Fruit fly (Drosophila melanogaster) whole organism, wandering third instar larva: ENCODE results near the gene rdgA.

Experiments
- Sp1 ChIP-seq: fragments of 200-800 bp; sonication (Bioruptor generic); optimal IDR thresholded peaks from 3 replicates; lab custom pipeline; 2019; ENCODE audit warnings: missing biosample characterization, mild to moderate bottlenecking, missing genetic modification characterization, moderate library complexity
- dl ChIP-seq, 2 experiments: fragments of 175-275, 200-275 bp in 1 of 2; fragments of 200-275 bp in 1 of 2; sonication (Bioruptor generic); optimal IDR thresholded peaks; lab custom pipeline; 2018; ENCODE audit warnings: mild to moderate bottlenecking in 2 of 2, missing biosample characterization in 2 of 2, missing genetic modification characterization in 2 of 2, moderate library complexity in 2 of 2; ENCODE audit not compliant: partially characterized antibody in 2 of 2, insufficient read depth in 1 of 2
- usp ChIP-seq: fragments of >200 bp; optimal IDR thresholded peaks from 2 replicates; lab custom pipeline; 2017; ENCODE audit warnings: missing biosample characterization, missing genetic modification characterization

DNA sequence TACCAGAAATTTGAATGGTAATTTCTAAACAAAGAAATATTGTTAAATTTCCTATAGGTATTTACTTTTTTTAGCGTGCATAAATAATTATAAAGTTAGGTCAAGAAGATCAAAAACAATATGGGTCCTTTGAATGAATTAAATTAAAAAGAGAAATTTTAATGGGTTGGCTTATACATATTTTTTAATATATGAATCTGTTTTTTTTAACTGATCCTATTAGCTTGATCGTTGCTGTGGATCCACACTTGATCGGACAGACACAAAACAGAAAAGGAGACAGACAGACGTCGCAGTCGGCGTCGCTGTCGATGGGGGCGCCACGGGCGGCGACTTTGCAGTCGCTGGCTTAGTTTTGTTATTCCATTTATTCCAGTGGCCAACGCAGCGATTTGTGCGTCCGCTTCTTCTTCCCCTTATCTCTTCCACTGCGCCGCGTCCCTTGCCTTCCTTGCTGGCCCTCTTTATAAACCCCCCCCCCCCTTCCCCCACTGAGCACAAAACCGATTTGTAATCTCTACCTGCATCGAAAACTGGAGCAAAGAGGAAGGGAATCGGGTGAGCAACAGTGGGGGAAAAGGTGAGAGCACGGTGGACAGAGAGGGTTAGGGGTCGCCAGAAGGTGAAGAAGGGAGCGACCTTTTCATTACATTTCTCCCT, 141.0 kb downstream of the rdgA start:
- TF ChIP-seq Sp1: peak; percentile 29
- TF ChIP-seq usp (GFP tag; lab: Kevin White, UChicago): no peak
- TF ChIP-seq dl (GFP tag; optimal IDR thresholded peaks at IDR 0.05; lab: Kevin White, UChicago; ENCODE audit: insufficient read depth in 1 of 2, partially characterized antibody in 2 of 2): no peak
